Worm (Caenorhabditis elegans) whole organism, L1 larva: Measurements from ENCODE around the gene nlp-35.

Experiments
- C04F5.9 ChIP-seq: sonication (generic microtip); optimal IDR thresholded peaks from 2 replicates; lab custom pipeline; 2016; ENCODE audit warnings: missing genetic modification characterization, missing compliant biosample characterization
- F16B12.6 ChIP-seq: fragments of 150-350 bp; optimal IDR thresholded peaks from 2 replicates; lab custom pipeline; 2014; ENCODE audit warnings: missing biosample characterization, missing genetic modification characterization
- alr-1 ChIP-seq: fragments of 200-800 bp; sonication (Bioruptor generic); optimal IDR thresholded peaks from 2 replicates; lab custom pipeline; 2018; ENCODE audit warnings: borderline replicate concordance, mild to moderate bottlenecking, missing genetic modification characterization, missing compliant biosample characterization
- ama-1 ChIP-seq: fragments of 150-350 bp; optimal IDR thresholded peaks from 2 replicates; lab custom pipeline; 2014
- ceh-63 ChIP-seq: fragments of 200-800 bp; sonication (Bioruptor generic); optimal IDR thresholded peaks from 2 replicates; lab custom pipeline; 2018; ENCODE audit warnings: mild to moderate bottlenecking, missing genetic modification characterization, missing compliant biosample characterization
- ceh-8 ChIP-seq: fragments of 200-800 bp; sonication (Bioruptor generic); optimal IDR thresholded peaks from 2 replicates; lab custom pipeline; 2018; ENCODE audit warnings: mild to moderate bottlenecking, missing genetic modification characterization, moderate library complexity, missing compliant biosample characterization
- ceh-82 ChIP-seq, 3 experiments: fragments of 150-350 bp in 1 of 3; sonication (generic microtip) in 2 of 3; optimal IDR thresholded peaks; 2 replicates each; lab custom pipeline; 2014 to 2017; ENCODE audit warnings: missing biosample characterization in 3 of 3, missing genetic modification characterization in 3 of 3
- ceh-90 ChIP-seq: sonication (generic microtip); optimal IDR thresholded peaks from 2 replicates; lab custom pipeline; 2016; ENCODE audit warnings: missing genetic modification characterization, missing compliant biosample characterization
- dpl-1 ChIP-seq, 3 experiments: fragments of 150-350 bp in 2 of 3; sonication (generic microtip) in 1 of 3; optimal IDR thresholded peaks; 2 replicates each; lab custom pipeline; 2014 to 2017; ENCODE audit warnings: missing biosample characterization in 3 of 3, missing genetic modification characterization in 3 of 3, missing genetic modification reagents in 3 of 3
- dsc-1 ChIP-seq: sonication (generic microtip); optimal IDR thresholded peaks from 2 replicates; lab custom pipeline; 2016; ENCODE audit warnings: mild to moderate bottlenecking, missing genetic modification characterization, missing compliant biosample characterization
- efl-1 ChIP-seq, 4 experiments: fragments of 150-350 bp; optimal IDR thresholded peaks in 3 of 4; peaks in 1 of 4; 1 replicate in 1 of 4; 2 replicates in 3 of 4; lab custom pipeline; 2014; ENCODE audit warnings: missing biosample characterization in 2 of 4, missing genetic modification characterization in 2 of 4, missing genetic modification reagents in 2 of 4
- efl-3 ChIP-seq: fragments of 200-800 bp; sonication (Bioruptor generic); optimal IDR thresholded peaks from 2 replicates; lab custom pipeline; 2018; ENCODE audit warnings: mild to moderate bottlenecking, missing genetic modification characterization, missing compliant biosample characterization
- elt-2 ChIP-seq: sonication (generic microtip); optimal IDR thresholded peaks from 2 replicates; lab custom pipeline; 2016; ENCODE audit warnings: missing genetic modification characterization, mild to moderate bottlenecking, inconsistent platforms, missing compliant biosample characterization, missing genetic modification reagents
- fkh-4 ChIP-seq: sonication (generic microtip); optimal IDR thresholded peaks from 2 replicates; lab custom pipeline; 2016; ENCODE audit warnings: missing compliant biosample characterization, missing genetic modification characterization, borderline replicate concordance
- fkh-8 ChIP-seq: sonication (generic microtip); optimal IDR thresholded peaks from 2 replicates; lab custom pipeline; 2016; ENCODE audit warnings: mild to moderate bottlenecking, missing genetic modification characterization, missing compliant biosample characterization
- fos-1 ChIP-seq: fragments of 150-350 bp; optimal IDR thresholded peaks from 2 replicates; lab custom pipeline; 2014; ENCODE audit warnings: missing biosample characterization, missing genetic modification characterization
- grh-1 ChIP-seq: fragments of 200-800 bp; sonication (Bioruptor generic); IDR thresholded peaks from 2 replicates; pipeline ENCODE4 v1.3.6; 2022; ENCODE audit warnings: missing genetic modification reagents, missing genetic modification characterization, missing compliant biosample characterization
- hlh-17 ChIP-seq: fragments of 200-800 bp; sonication (Bioruptor generic); optimal IDR thresholded peaks from 2 replicates; lab custom pipeline; 2018; ENCODE audit warnings: missing genetic modification characterization, mild to moderate bottlenecking, missing compliant biosample characterization, moderate library complexity, borderline replicate concordance
- hpl-2 ChIP-seq: fragments of 150-350 bp; optimal IDR thresholded peaks from 2 replicates; lab custom pipeline; 2014; ENCODE audit warnings: missing biosample characterization, missing genetic modification reagents, missing genetic modification characterization
- isw-1 ChIP-seq: fragments of 200-800 bp; sonication (Bioruptor generic); IDR thresholded peaks from 2 replicates; pipeline ENCODE4 v1.3.6; 2022; ENCODE audit warnings: missing genetic modification characterization, missing compliant biosample characterization
- lin-14 ChIP-seq: fragments of 200-800 bp; sonication (Bioruptor generic); optimal IDR thresholded peaks from 2 replicates; lab custom pipeline; 2018; ENCODE audit warnings: mild to moderate bottlenecking, missing genetic modification characterization, moderate library complexity, missing compliant biosample characterization
- lin-15B ChIP-seq: fragments of 150-350 bp; sonication (generic microtip); optimal IDR thresholded peaks from 3 replicates; lab custom pipeline; 2014; ENCODE audit warnings: missing biosample characterization, missing genetic modification characterization
- lin-35 ChIP-seq, 2 experiments: fragments of 150-350 bp; optimal IDR thresholded peaks; 2 replicates each; lab custom pipeline; 2014; ENCODE audit warnings: missing biosample characterization in 2 of 2, missing genetic modification characterization in 2 of 2, missing genetic modification reagents in 2 of 2
- lsy-2 ChIP-seq, 2 experiments: fragments of 150-350 bp; optimal IDR thresholded peaks; 2 replicates each; lab custom pipeline; 2014; ENCODE audit warnings: missing biosample characterization in 2 of 2, missing genetic modification characterization in 2 of 2
- mab-9 ChIP-seq: fragments of 200-800 bp; sonication (Bioruptor generic); IDR thresholded peaks from 2 replicates; pipeline ENCODE4 v1.3.6; 2022; ENCODE audit warnings: missing genetic modification reagents, missing genetic modification characterization, missing compliant biosample characterization
- mdl-1 ChIP-seq, 2 experiments: fragments of 150-350 bp; optimal IDR thresholded peaks; 2 replicates each; lab custom pipeline; 2014 to 2017; ENCODE audit warnings: missing biosample characterization in 2 of 2, missing genetic modification characterization in 2 of 2, inconsistent platforms in 1 of 2
- nhr-12 ChIP-seq: sonication (generic microtip); optimal IDR thresholded peaks from 2 replicates; lab custom pipeline; 2017; ENCODE audit warnings: missing biosample characterization, missing genetic modification characterization
- nhr-19 ChIP-seq: fragments of 200-800 bp; sonication (Bioruptor generic); conservative IDR thresholded peaks from 2 replicates; pipeline ENCODE4 v1.3.6; 2022; ENCODE audit warnings: missing genetic modification characterization, missing compliant biosample characterization
- nhr-20 ChIP-seq: sonication (generic microtip); optimal IDR thresholded peaks from 2 replicates; lab custom pipeline; 2016; ENCODE audit warnings: mild to moderate bottlenecking, missing genetic modification characterization, missing compliant biosample characterization
- nhr-237 ChIP-seq: fragments of 150-350 bp; optimal IDR thresholded peaks from 2 replicates; lab custom pipeline; 2014; ENCODE audit warnings: missing biosample characterization, missing genetic modification characterization
- nhr-28 ChIP-seq: fragments of 150-350 bp; optimal IDR thresholded peaks from 2 replicates; lab custom pipeline; 2014; ENCODE audit warnings: missing biosample characterization, missing genetic modification characterization
- nhr-71 ChIP-seq: sonication (generic microtip); optimal IDR thresholded peaks from 2 replicates; lab custom pipeline; 2016; ENCODE audit warnings: mild to moderate bottlenecking, missing genetic modification characterization, moderate library complexity, missing compliant biosample characterization
- nhr-84 ChIP-seq: sonication (generic microtip); optimal IDR thresholded peaks from 2 replicates; lab custom pipeline; 2017; ENCODE audit warnings: missing biosample characterization, missing genetic modification characterization
- nhr-90 ChIP-seq: sonication (generic microtip); optimal IDR thresholded peaks from 2 replicates; lab custom pipeline; 2016; ENCODE audit warnings: mild to moderate bottlenecking, missing genetic modification characterization, missing compliant biosample characterization; ENCODE audit not compliant: poor library complexity
- pax-3 ChIP-seq: fragments of 200-800 bp; sonication (Bioruptor generic); optimal IDR thresholded peaks from 2 replicates; lab custom pipeline; 2018; ENCODE audit warnings: mild to moderate bottlenecking, missing genetic modification characterization, moderate library complexity, missing compliant biosample characterization
- skn-1 ChIP-seq: fragments of 150-350 bp; optimal IDR thresholded peaks from 2 replicates; lab custom pipeline; 2014; ENCODE audit warnings: missing biosample characterization, missing genetic modification characterization
- snpc-4 ChIP-seq: fragments of 150-350 bp; optimal IDR thresholded peaks from 2 replicates; lab custom pipeline; 2014; ENCODE audit warnings: missing biosample characterization, missing genetic modification characterization
- sox-4 ChIP-seq: sonication (generic microtip); optimal IDR thresholded peaks from 2 replicates; lab custom pipeline; 2016; ENCODE audit warnings: missing genetic modification characterization, missing compliant biosample characterization
- swsn-7 ChIP-seq: sonication (generic microtip); optimal IDR thresholded peaks from 2 replicates; lab custom pipeline; 2016; ENCODE audit warnings: missing genetic modification characterization, missing compliant biosample characterization
- tbx-2 ChIP-seq: sonication (generic microtip); optimal IDR thresholded peaks from 2 replicates; lab custom pipeline; 2016; ENCODE audit warnings: missing genetic modification characterization, missing compliant biosample characterization
- unc-130 ChIP-seq: fragments of 150-350 bp; optimal IDR thresholded peaks from 2 replicates; lab custom pipeline; 2017; ENCODE audit warnings: missing biosample characterization, missing genetic modification characterization, inconsistent platforms
- unc-30 ChIP-seq: sonication (generic microtip); optimal IDR thresholded peaks from 2 replicates; lab custom pipeline; 2017; ENCODE audit warnings: missing biosample characterization, missing genetic modification characterization
- xbp-1 ChIP-seq: sonication (generic microtip); optimal IDR thresholded peaks from 2 replicates; lab custom pipeline; 2016; ENCODE audit warnings: missing genetic modification characterization, missing compliant biosample characterization
- zag-1 ChIP-seq: fragments of 150-350 bp; optimal IDR thresholded peaks from 2 replicates; lab custom pipeline; 2014; ENCODE audit warnings: missing biosample characterization, missing genetic modification characterization
- ztf-4 ChIP-seq: fragments of 150-350 bp; optimal IDR thresholded peaks from 2 replicates; lab custom pipeline; 2014; ENCODE audit warnings: missing biosample characterization, missing genetic modification characterization

Gene nlp-35

DNA sequence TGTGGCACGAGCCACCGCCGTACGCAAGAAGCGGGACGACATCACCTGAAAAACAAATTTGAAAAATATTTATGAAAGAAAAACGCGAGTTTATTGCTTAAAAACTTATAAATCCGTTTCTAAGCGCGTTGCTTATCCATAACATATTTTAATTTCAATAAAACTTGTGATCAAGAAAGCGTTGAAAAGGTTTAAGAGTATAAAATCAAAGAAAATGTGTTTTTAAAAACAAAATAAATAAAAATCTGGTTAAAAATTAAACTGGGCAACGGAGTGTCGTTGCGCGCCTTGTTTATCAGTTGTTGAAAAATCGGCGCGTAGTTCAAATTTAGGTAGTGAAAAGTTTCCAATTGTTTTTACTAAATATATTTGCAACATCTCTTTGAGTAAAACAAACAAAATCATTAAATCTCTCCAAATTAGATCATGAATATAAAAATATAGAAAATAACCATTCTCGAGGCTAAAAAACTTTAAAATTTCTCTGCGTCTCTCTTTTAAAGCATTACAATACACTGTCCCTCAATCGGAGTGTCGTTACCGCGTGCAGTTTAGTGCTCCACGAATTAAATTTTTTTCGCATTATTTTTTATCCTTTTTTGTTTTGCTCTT is 6.2 kb upstream of the nlp-35 start, which contains the start of gene ndua-5 (continued):
- TF ChIP-seq xbp-1 (tag; lab: Kevin White, UChicago) (peak; percentile 72), unc-30 (tag; lab: Kevin White, UChicago) (no peak), C04F5.9 (tag; lab: Kevin White, UChicago) (no peak), lsy-2 (tag; optimal IDR thresholded peaks at IDR 0.05; lab: Kevin White, UChicago) (peak; percentile 28 to 72), tbx-2 (tag; lab: Kevin White, UChicago) (peak; percentile 63), nhr-237 (no peak), snpc-4 (tag; lab: Kevin White, UChicago) (peak; percentile 49), lin-15B (peak; percentile 66), zag-1 (tag; lab: Kevin White, UChicago) (no peak), nhr-90 (peak; percentile 42), efl-1 (optimal IDR thresholded peaks at IDR 0.05; lab: Kevin White, UChicago) (peak; percentile 90 to 92), efl-1 (GFP tag; optimal IDR thresholded peaks at IDR 0.05 in 1 of 2; lab: Kevin White, UChicago) (peak; percentile 91 to 98), nhr-20 (peak; percentile 62), skn-1 (no peak), swsn-7 (tag; lab: Kevin White, UChicago) (peak; percentile 64)

- no peak for TF ChIP-seq pax-3 (tag; lab: Kevin White, UChicago)
- peak; percentile 27 for TF ChIP-seq lin-14 (GFP tag; lab: Kevin White, UChicago)
- no peak for TF ChIP-seq efl-1 (optimal IDR thresholded peaks at IDR 0.05; lab: Kevin White, UChicago)
- peak in 1 of 2 experiments; percentile 55 for TF ChIP-seq efl-1 (GFP tag; optimal IDR thresholded peaks at IDR 0.05 in 1 of 2; lab: Kevin White, UChicago)
- no peak for TF ChIP-seq nhr-71
- no peak for TF ChIP-seq lin-35 (GFP tag; optimal IDR thresholded peaks at IDR 0.05; lab: Kevin White, UChicago)
- TF ChIP-seq, all 84 proteins: peak for 2
These were observed 4.4 kb upstream of the nlp-35 start for ce11 chrIV:9523139-9523538.

DNA sequence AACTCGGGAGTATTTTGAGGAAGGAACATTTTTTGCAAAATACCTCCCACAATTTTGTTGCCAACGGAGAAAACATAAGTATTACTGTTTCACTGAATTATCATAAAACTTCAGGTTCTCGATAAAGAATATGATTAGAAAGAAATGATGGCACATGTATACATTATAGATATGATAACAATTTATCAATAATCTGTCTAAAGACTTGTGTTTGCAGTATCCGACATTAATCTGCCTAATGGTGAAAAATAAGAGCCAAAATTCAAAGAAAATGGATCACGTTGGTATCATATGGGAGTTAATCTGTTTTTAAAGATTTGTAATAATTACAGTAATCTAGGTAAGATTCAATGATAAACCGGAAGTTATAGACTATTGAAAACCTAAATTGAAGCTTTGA is 1.9 kb upstream of the nlp-35 start:
- TF ChIP-seq nhr-84 = no peak
- peak; percentile 88 for TF ChIP-seq dsc-1 (tag; lab: Kevin White, UChicago)
- TF ChIP-seq pax-3 (tag; lab: Kevin White, UChicago) = peak; percentile 41
- no peak for TF ChIP-seq ceh-90 (tag; lab: Kevin White, UChicago)
- TF ChIP-seq efl-1 (optimal IDR thresholded peaks at IDR 0.05; lab: Kevin White, UChicago) = no peak
- peak in 1 of 2 experiments; percentile 68 for TF ChIP-seq efl-1 (GFP tag; optimal IDR thresholded peaks at IDR 0.05 in 1 of 2; lab: Kevin White, UChicago)

DNA sequence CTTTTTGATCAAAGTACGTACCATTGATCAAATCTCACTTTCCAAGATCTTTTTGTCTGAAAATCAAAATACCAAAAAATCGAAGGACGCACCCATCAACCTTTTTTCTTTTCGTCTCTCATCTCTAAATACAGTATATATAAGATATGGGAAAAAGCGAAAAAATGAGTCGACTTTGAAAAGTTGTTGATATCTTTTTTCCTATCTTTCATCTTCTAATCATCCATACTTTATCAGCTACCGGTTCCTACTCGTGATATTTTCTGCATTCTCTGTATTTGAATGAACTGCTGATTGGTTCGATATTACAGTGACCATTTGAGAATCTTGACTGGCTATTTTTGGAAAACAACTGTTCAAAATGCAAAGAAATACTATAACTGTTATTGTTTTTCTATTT is 1.9 kb downstream of the nlp-35 start, which contains the start of gene C33A12.19:
Gene C33A12.19, plus strand, starts transcription at position 169 of the 400 bp plus-strand sequence.
- TF ChIP-seq elt-2 (tag; lab: Kevin White, UChicago) = peak; percentile 44
- no peak for TF ChIP-seq ceh-8 (GFP tag; lab: Kevin White, UChicago)
- TF ChIP-seq lsy-2 (tag; optimal IDR thresholded peaks at IDR 0.05; lab: Kevin White, UChicago) = peak; percentile 20 to 70
- no peak for TF ChIP-seq fkh-8 (tag; lab: Kevin White, UChicago)
- TF ChIP-seq unc-30 (tag; lab: Kevin White, UChicago) = no peak
- TF ChIP-seq sox-4 = no peak
- no peak for TF ChIP-seq swsn-7 (tag; lab: Kevin White, UChicago)
- no peak for TF ChIP-seq dpl-1 (GFP tag; optimal IDR thresholded peaks at IDR 0.05; lab: Kevin White, UChicago)
- no peak for TF ChIP-seq alr-1 (tag; lab: Kevin White, UChicago)
- TF ChIP-seq ztf-4 (tag; lab: Kevin White, UChicago) = no peak
- no peak for TF ChIP-seq pax-3 (tag; lab: Kevin White, UChicago)
- TF ChIP-seq unc-130 = no peak
- peak; percentile 41 for TF ChIP-seq nhr-19
- no peak for TF ChIP-seq ama-1
- no peak for TF ChIP-seq mdl-1 (tag; optimal IDR thresholded peaks at IDR 0.05; lab: Kevin White, UChicago)
- TF ChIP-seq hpl-2 (GFP tag; lab: Kevin White, UChicago) = no peak
- TF ChIP-seq fos-1 (tag; lab: Kevin White, UChicago) = no peak
- no peak for TF ChIP-seq efl-3 (GFP tag; lab: Kevin White, UChicago)
- no peak for TF ChIP-seq nhr-28 (tag; lab: Kevin White, UChicago)
- no peak for TF ChIP-seq ceh-63
- TF ChIP-seq nhr-12 (tag; lab: Kevin White, UChicago) = no peak
- no peak for TF ChIP-seq hlh-17 (GFP tag; lab: Kevin White, UChicago)
- TF ChIP-seq isw-1 (GFP tag; lab: Robert Waterston, UW) = no peak
- peak; percentile 57 for TF ChIP-seq grh-1
- no peak for TF ChIP-seq F16B12.6
- TF ChIP-seq skn-1 = no peak
- TF ChIP-seq efl-1 (optimal IDR thresholded peaks at IDR 0.05; lab: Kevin White, UChicago) = no peak
- TF ChIP-seq efl-1 (GFP tag; optimal IDR thresholded peaks at IDR 0.05 in 1 of 2; lab: Kevin White, UChicago) = peak in 1 of 2 experiments; percentile 90
- no peak for TF ChIP-seq ceh-82 (tag; optimal IDR thresholded peaks at IDR 0.05; lab: Kevin White, UChicago)
- no peak for TF ChIP-seq mab-9 (GFP tag; lab: Robert Waterston, UW)
- no peak for TF ChIP-seq fkh-4 (tag; lab: Kevin White, UChicago)
